Fruit fly (Drosophila melanogaster): Measurements from ENCODE around the gene CG42504.
A peak's percentile ranks its signal among the peaks of the same experiment; 100 is the strongest.

Gene CG42504

dm6 chr3R:12010202-12010824, 21.2 kb downstream of the CG42504 start, which contains the start of the genes KLHL18 and GCC185 (continued):
- TF ChIP-seq CG3281 (GFP tag; optimal IDR thresholded peaks at IDR 0.05) (peak; percentile 47), esg (GFP tag; conservative IDR thresholded peaks at IDR 0.05) (peak; percentile 70), gsb (GFP tag; IDR thresholded peaks at IDR 0.05) (no peak), CG32772 (GFP tag; IDR thresholded peaks at IDR 0.05) (peak; percentile 79), Bdp1 (GFP tag; optimal IDR thresholded peaks at IDR 0.05) (peak; percentile 26), CG6813 (GFP tag; optimal IDR thresholded peaks at IDR 0.05) (no peak), Six4 (GFP tag; optimal IDR thresholded peaks at IDR 0.05) (peak; percentile 64), z (GFP tag; IDR thresholded peaks at IDR 0.05) (no peak), da (GFP tag; optimal IDR thresholded peaks at IDR 0.05) (no peak), Stat92E (GFP tag; optimal IDR thresholded peaks at IDR 0.05) (no peak), Mrtf (GFP tag; IDR thresholded peaks at IDR 0.05) (0 out of 3 replicates have a peak, but pooled peaks have one; percentile 27), aop (GFP tag; IDR thresholded peaks at IDR 0.05) (no peak), ERR (GFP tag; optimal IDR thresholded peaks at IDR 0.05) (no peak), jing (GFP tag; optimal IDR thresholded peaks at IDR 0.05) (no peak), stwl (tag; optimal IDR thresholded peaks at IDR 0.05) (peak; percentile 56), inv (GFP tag; IDR thresholded peaks at IDR 0.05; ENCODE audit: partially characterized antibody) (peak; percentile 79), CG1024 (GFP tag; IDR thresholded peaks at IDR 0.05) (no peak; the same call in 1 of the 2 replicates), Trl (optimal IDR thresholded peaks at IDR 0.05) (no peak), Trl (GFP tag; optimal IDR thresholded peaks at IDR 0.05) (peak; percentile 39), az2 (GFP tag; optimal IDR thresholded peaks at IDR 0.05) (peak; percentile 78), Dp (GFP tag; optimal IDR thresholded peaks at IDR 0.05) (no peak), CG4820 (GFP tag; optimal IDR thresholded peaks at IDR 0.05) (peak; percentile 76), CHES-1-like (GFP tag; optimal IDR thresholded peaks at IDR 0.05) (peak; percentile 47), CG8388 (GFP tag; optimal IDR thresholded peaks at IDR 0.05) (no peak), Mad (GFP tag; optimal IDR thresholded peaks at IDR 0.05) (peak; percentile 65), crol (GFP tag; IDR thresholded peaks at IDR 0.05) (no peak), nom (GFP tag; optimal IDR thresholded peaks at IDR 0.05) (no peak), lmd (GFP tag; IDR thresholded peaks at IDR 0.05) (peak; percentile 86), Dip3 (GFP tag; optimal IDR thresholded peaks at IDR 0.05) (peak; percentile 66), CG6683 (GFP tag; optimal IDR thresholded peaks at IDR 0.05) (peak; percentile 27), CG18476 (GFP tag; optimal IDR thresholded peaks at IDR 0.05) (peak; percentile 74), Sox100B (GFP tag; optimal IDR thresholded peaks at IDR 0.05) (no peak), grau (tag; optimal IDR thresholded peaks at IDR 0.05) (peak; percentile 83), CG4328 (GFP tag; optimal IDR thresholded peaks at IDR 0.05) (peak; percentile 13), CG2116 (GFP tag; optimal IDR thresholded peaks at IDR 0.05) (peak; percentile 69), gfzf (GFP tag; optimal IDR thresholded peaks at IDR 0.05) (peak; percentile 31), gem (tag; optimal IDR thresholded peaks at IDR 0.05) (peak; percentile 86), Deaf1 (tag; optimal IDR thresholded peaks at IDR 0.05) (no peak), gt (GFP tag; IDR thresholded peaks at IDR 0.05) (no peak), bsh (GFP tag; optimal IDR thresholded peaks at IDR 0.05) (peak in 1 of 2 experiments; percentile 61), chif (GFP tag; optimal IDR thresholded peaks at IDR 0.05) (peak; percentile 53 to 59), pfk (GFP tag; optimal IDR thresholded peaks at IDR 0.05) (no peak), NFAT (GFP tag; IDR thresholded peaks at IDR 0.05) (0 out of 2 replicates have a peak, but pooled peaks have one; percentile 37), zen (tag; optimal IDR thresholded peaks at IDR 0.05) (peak; percentile 78), dpn (GFP tag; optimal IDR thresholded peaks at IDR 0.05) (peak; percentile 67 to 83), knrl (GFP tag; IDR thresholded peaks at IDR 0.05; ENCODE audit: partially characterized antibody) (peak; percentile 93), CG10321 (GFP tag; IDR thresholded peaks at IDR 0.05) (no peak), CG7839 (tag; optimal IDR thresholded peaks at IDR 0.05) (peak; percentile 76), dati (GFP tag; IDR thresholded peaks at IDR 0.05) (no peak), toy (GFP tag; IDR thresholded peaks at IDR 0.05) (peak; percentile 9; the same call in 1 of the 2 replicates)
